Worm (Caenorhabditis elegans) whole organism, L4/young adult: Measurements from ENCODE around the gene aman-1.

ENCODE experiments used
- W03F9.2 ChIP-seq: fragments of 150-350 bp; optimal IDR thresholded peaks from 2 replicates; lab custom pipeline; 2014; ENCODE audit warnings: missing biosample characterization, missing genetic modification characterization
- dao-5 ChIP-seq: sonication (generic microtip); optimal IDR thresholded peaks from 2 replicates; lab custom pipeline; 2016; ENCODE audit warnings: missing genotype, missing genetic modification characterization, moderate library complexity, missing compliant biosample characterization
- him-1 ChIP-seq: sonication (generic microtip); optimal IDR thresholded peaks from 2 replicates; lab custom pipeline; 2016; ENCODE audit warnings: missing genotype, missing genetic modification reagents, missing genetic modification characterization, missing compliant biosample characterization

DNA sequence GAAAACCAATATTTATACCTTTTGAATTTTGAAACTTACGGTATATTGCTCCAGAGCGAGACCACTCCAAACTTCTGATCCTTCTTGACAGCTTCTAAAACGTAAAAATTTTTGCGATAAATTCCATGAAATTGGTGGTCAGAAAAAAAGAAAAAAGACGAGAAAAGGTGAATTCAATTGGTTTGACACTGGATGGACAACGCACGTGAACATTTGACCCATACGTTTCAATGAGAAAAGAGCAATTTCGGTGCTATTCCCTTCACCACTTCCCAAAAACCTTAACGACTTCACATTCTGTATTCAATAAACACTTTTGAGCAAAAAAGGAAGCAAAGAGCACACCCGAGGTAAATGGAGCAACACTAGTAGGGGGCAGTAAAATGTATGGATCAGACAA, 5.5 kb upstream of the aman-1 start, which contains the start of gene acc-3:
- TF ChIP-seq W03F9.2 (tag; lab: Kevin White, UChicago) (no peak), him-1 (tag; lab: Kevin White, UChicago) (no peak), dao-5 (tag; lab: Kevin White, UChicago) (no peak)
